Worm (Caenorhabditis elegans) whole organism, L1 larva: Measurements from ENCODE around the gene F32D8.13.

Experiments
- ces-1 ChIP-seq: fragments of 150-350 bp; optimal IDR thresholded peaks from 2 replicates; lab custom pipeline; 2014; ENCODE audit warnings: missing biosample characterization, missing genetic modification reagents, missing genetic modification characterization
- egl-27 ChIP-seq, 2 experiments: fragments of 150-350 bp in 1 of 2; sonication (generic microtip); optimal IDR thresholded peaks; 3 replicates each; lab custom pipeline; 2017 to 2018; ENCODE audit warnings: missing biosample characterization in 2 of 2, missing genetic modification characterization in 2 of 2, missing genetic modification reagents in 2 of 2
- elt-2 ChIP-seq: sonication (generic microtip); optimal IDR thresholded peaks from 2 replicates; lab custom pipeline; 2016; ENCODE audit warnings: missing genetic modification characterization, mild to moderate bottlenecking, inconsistent platforms, missing compliant biosample characterization, missing genetic modification reagents
- jun-1 ChIP-seq: fragments of 150-350 bp; optimal IDR thresholded peaks from 2 replicates; lab custom pipeline; 2014; ENCODE audit warnings: missing biosample characterization, missing genetic modification reagents, missing genetic modification characterization
- nhr-11 ChIP-seq: fragments of 150-350 bp; optimal IDR thresholded peaks from 2 replicates; lab custom pipeline; 2014; ENCODE audit warnings: missing biosample characterization, missing genetic modification characterization
- pag-3 ChIP-seq: sonication (generic microtip); optimal IDR thresholded peaks from 2 replicates; lab custom pipeline; 2017; ENCODE audit warnings: missing genetic modification characterization, mild to moderate bottlenecking, missing compliant biosample characterization, antibody characterized with exemption, borderline replicate concordance; ENCODE audit not compliant: insufficient read depth
- ztf-11 ChIP-seq, 2 experiments: sonication (generic microtip); optimal IDR thresholded peaks; 2 replicates each; lab custom pipeline; 2016 to 2017; ENCODE audit warnings: missing genetic modification characterization in 2 of 2, missing biosample characterization in 1 of 2, missing compliant biosample characterization in 1 of 2
- ztf-4 ChIP-seq: fragments of 150-350 bp; optimal IDR thresholded peaks from 2 replicates; lab custom pipeline; 2014; ENCODE audit warnings: missing biosample characterization, missing genetic modification characterization

- no peak for TF ChIP-seq pag-3 (tag; lab: Kevin White, UChicago)
- no peak for TF ChIP-seq egl-27 (tag; optimal IDR thresholded peaks at IDR 0.05; lab: Kevin White, UChicago)
- TF ChIP-seq ztf-11 (tag; optimal IDR thresholded peaks at IDR 0.05; lab: Kevin White, UChicago): no peak
- no peak for TF ChIP-seq elt-2 (tag; lab: Kevin White, UChicago)
- TF ChIP-seq jun-1: no peak
- TF ChIP-seq ces-1 (GFP tag; lab: Kevin White, UChicago): no peak
- no peak for TF ChIP-seq nhr-11
- no peak for TF ChIP-seq ztf-4
Measured at ce11 chrV:10893510-10894128, 2.7 kb downstream of the F32D8.13 start, which contains the start of gene F32D8.4.
